Fruit fly (Drosophila melanogaster): ENCODE measurements around the gene CG9784.

The CG9784 gene

dm6 chrX:16552567-16552966, 46.4 kb downstream of the CG9784 start (continued):
- TF ChIP-seq Spps (tag; optimal IDR thresholded peaks at IDR 0.05) (peak; percentile 59), CG6175 (GFP tag; IDR thresholded peaks at IDR 0.05) (no peak), CG4820 (GFP tag; optimal IDR thresholded peaks at IDR 0.05) (peak; percentile 69), fu2 (GFP tag; optimal IDR thresholded peaks at IDR 0.05) (peak; percentile 40), CG18619 (GFP tag; optimal IDR thresholded peaks at IDR 0.05) (peak; percentile 76), CG1602 (GFP tag; optimal IDR thresholded peaks at IDR 0.05) (peak; percentile 79), croc (GFP tag; conservative IDR thresholded peaks at IDR 0.05) (peak; percentile 32; the same call in 1 of the 3 replicates), CG7928 (GFP tag; optimal IDR thresholded peaks at IDR 0.05) (peak; percentile 24), crol (GFP tag; IDR thresholded peaks at IDR 0.05) (no peak), CG10959 (GFP tag; IDR thresholded peaks at IDR 0.05) (peak; percentile 52; the same call in 1 of the 2 replicates), CG11695 (GFP tag; IDR thresholded peaks at IDR 0.05) (peak; percentile 90), CoRest (tag; optimal IDR thresholded peaks at IDR 0.05) (peak; percentile 85), CG16779 (GFP tag; IDR thresholded peaks at IDR 0.05) (peak; percentile 37; the same call in 1 of the 2 replicates), CG13424 (tag; optimal IDR thresholded peaks at IDR 0.05) (peak; percentile 83), sd (tag; optimal IDR thresholded peaks at IDR 0.05) (peak; percentile 96), trem (tag; optimal IDR thresholded peaks at IDR 0.05) (peak; percentile 66), pan (optimal IDR thresholded peaks at IDR 0.05) (no peak), pan (GFP tag; optimal IDR thresholded peaks at IDR 0.05 in 1 of 2, IDR thresholded peaks at IDR 0.05 in 1 of 2) (peak in 1 of 2 experiments; percentile 77), BEAF-32 (GFP tag; optimal IDR thresholded peaks at IDR 0.05) (no peak), CG7556 (GFP tag; optimal IDR thresholded peaks at IDR 0.05) (peak; percentile 89), Deaf1 (tag; optimal IDR thresholded peaks at IDR 0.05) (peak; percentile 46), CG6791 (GFP tag; IDR thresholded peaks at IDR 0.05; ENCODE audit: partially characterized antibody) (no peak), Ravus (GFP tag; IDR thresholded peaks at IDR 0.05) (peak; percentile 49; the same call in 1 of the 2 replicates), CG7357 (GFP tag; IDR thresholded peaks at IDR 0.05) (peak; percentile 51; the same call in 2 of the 3 replicates), CG7786 (GFP tag; optimal IDR thresholded peaks at IDR 0.05) (peak; percentile 61), CG4404 (GFP tag; IDR thresholded peaks at IDR 0.05) (peak; percentile 39), ftz-f1 (GFP tag; optimal IDR thresholded peaks at IDR 0.05) (no peak), CG15479 (GFP tag; optimal IDR thresholded peaks at IDR 0.05) (no peak), odd (GFP tag; optimal IDR thresholded peaks at IDR 0.05) (peak; percentile 76), Dad (GFP tag; optimal IDR thresholded peaks at IDR 0.05) (no peak), CG7271 (tag; optimal IDR thresholded peaks at IDR 0.05) (no peak), Hr39 (optimal IDR thresholded peaks at IDR 0.05) (no peak), zen (tag; optimal IDR thresholded peaks at IDR 0.05) (peak; percentile 58), CG31224 (GFP tag; IDR thresholded peaks at IDR 0.05) (peak; percentile 57; the same call in 1 of the 2 replicates), ind (GFP tag; optimal IDR thresholded peaks at IDR 0.05) (peak; percentile 80), CG1647 (GFP tag; optimal IDR thresholded peaks at IDR 0.05) (peak; percentile 25), Ets97D (GFP tag; optimal IDR thresholded peaks at IDR 0.05) (no peak), chif (GFP tag; optimal IDR thresholded peaks at IDR 0.05) (peak; percentile 32 to 36), Bgb (GFP tag; IDR thresholded peaks at IDR 0.05; ENCODE audit: partially characterized antibody) (no peak), Mrtf (GFP tag; IDR thresholded peaks at IDR 0.05) (peak; percentile 75; the same call in 2 of the 3 replicates), repo (GFP tag; optimal IDR thresholded peaks at IDR 0.05) (no peak), CG1832 (GFP tag; optimal IDR thresholded peaks at IDR 0.05) (no peak), crc (GFP tag; optimal IDR thresholded peaks at IDR 0.05) (peak; percentile 47), Lpt (GFP tag; optimal IDR thresholded peaks at IDR 0.05) (no peak), CG6689 (GFP tag; IDR thresholded peaks at IDR 0.05) (peak; percentile 79), bcd (GFP tag; optimal IDR thresholded peaks at IDR 0.05) (peak; percentile 81), fd96Cb (tag; optimal IDR thresholded peaks at IDR 0.05) (peak; percentile 82), abd-A (tag; optimal IDR thresholded peaks at IDR 0.05) (no peak), CG30020 (tag; optimal IDR thresholded peaks at IDR 0.05) (peak; percentile 30), CG17829 (tag; optimal IDR thresholded peaks at IDR 0.05) (peak; percentile 84), CG10209 (GFP tag; optimal IDR thresholded peaks at IDR 0.05) (peak; percentile 84)
